Worm (Caenorhabditis elegans) whole organism, L4/young adult: ENCODE data around the gene T23F2.2.

Experiments
- W03F9.2 ChIP-seq: fragments of 150-350 bp; optimal IDR thresholded peaks from 2 replicates; lab custom pipeline; 2014; ENCODE audit warnings: missing biosample characterization, missing genetic modification characterization
- dao-5 ChIP-seq: sonication (generic microtip); optimal IDR thresholded peaks from 2 replicates; lab custom pipeline; 2016; ENCODE audit warnings: missing genotype, missing genetic modification characterization, moderate library complexity, missing compliant biosample characterization
- him-1 ChIP-seq: sonication (generic microtip); optimal IDR thresholded peaks from 2 replicates; lab custom pipeline; 2016; ENCODE audit warnings: missing genotype, missing genetic modification reagents, missing genetic modification characterization, missing compliant biosample characterization

T23F2.2 gene

DNA sequence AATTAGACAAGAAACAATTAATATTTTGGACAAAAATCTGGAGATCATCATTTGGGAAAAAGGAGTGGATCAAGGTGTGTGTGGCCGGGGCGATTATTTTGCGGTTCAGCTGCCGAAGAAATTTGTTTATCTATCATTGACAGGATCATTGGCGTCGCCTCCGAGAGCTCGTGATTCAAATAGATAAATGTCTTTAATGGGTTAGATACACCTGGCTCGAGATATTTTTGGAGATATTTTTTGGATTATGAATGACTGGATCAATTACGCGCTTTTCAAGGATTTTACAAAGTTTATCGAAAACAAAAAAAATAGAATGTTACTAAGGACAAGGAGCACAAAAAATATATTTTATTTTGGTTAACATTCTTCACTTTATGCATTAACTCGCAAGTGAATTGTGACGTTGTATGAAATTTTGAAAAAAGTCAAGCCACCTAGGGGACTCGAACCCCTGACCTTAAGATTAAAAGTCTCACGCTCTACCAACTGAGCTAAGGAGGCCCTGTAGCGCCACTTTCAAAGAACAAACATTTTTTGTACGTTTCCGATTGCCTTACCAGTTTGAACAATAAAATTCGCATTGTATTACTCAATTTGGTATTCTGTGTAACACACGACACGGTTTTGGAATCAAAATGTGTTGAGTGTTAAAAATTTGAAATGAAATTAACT, 54.1 kb downstream of the T23F2.2 start, which contains the start of gene C25F6.6:
C25F6.6 (minus strand) TSS at position 51 of the 675 bp plus-strand sequence.
- no peak for TF ChIP-seq W03F9.2
- TF ChIP-seq dao-5 (tag; lab: Kevin White, UChicago), result no peak

DNA sequence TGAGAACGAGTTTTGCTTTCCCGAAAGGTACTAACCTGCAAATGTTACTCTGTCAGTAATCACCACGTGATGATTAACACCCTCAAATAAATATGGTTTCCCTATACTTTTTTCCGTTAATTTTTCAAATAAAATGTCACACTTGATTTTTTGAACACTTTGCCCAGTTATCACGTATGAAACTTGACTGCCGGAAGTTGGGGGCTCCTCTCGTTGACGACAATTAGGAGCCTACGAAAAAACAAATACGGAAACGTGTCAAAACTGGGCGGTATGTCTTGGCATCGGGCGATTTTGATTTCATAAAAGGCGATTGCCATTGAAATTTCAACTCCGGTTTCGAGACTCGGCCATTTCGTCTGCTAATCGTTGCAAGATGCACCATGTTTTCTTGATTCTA, 57.1 kb downstream of the T23F2.2 start, which contains the start of gene C25F6.8:
C25F6.8 (plus strand) TSS at position 301 of the 400 bp plus-strand sequence.
- TF ChIP-seq W03F9.2, result no peak
- no peak for TF ChIP-seq him-1 (tag; lab: Kevin White, UChicago)
- no peak for TF ChIP-seq dao-5 (tag; lab: Kevin White, UChicago)

ce11 chrX:5447381-5447780, 57.7 kb downstream of the T23F2.2 start:
- TF ChIP-seq him-1 (tag; lab: Kevin White, UChicago) (no peak), dao-5 (tag; lab: Kevin White, UChicago) (no peak), W03F9.2 (no peak)
